Fruit fly (Drosophila melanogaster): Measurements from ENCODE around the gene Trp1.
A peak's percentile ranks its signal among the peaks of the same experiment; 100 is the strongest.

Trp1 gene

dm6 chr2L:10049280-10049679 lies 40.1 kb downstream of the Trp1 start, which contains the start of gene CG33301:
TSS of gene CG33301 (plus strand) at chr2L:10049580.
- peak; percentile 14 for TF ChIP-seq vri (GFP tag; optimal IDR thresholded peaks at IDR 0.05)
- TF ChIP-seq Eip78C (GFP tag), result no peak

dm6 chr2L:10053583-10054263 lies 44.5 kb downstream of the Trp1 start, which contains the start of gene Cpr31A:
TSS of gene Cpr31A (plus strand) at chr2L:10054213.
- TF ChIP-seq Blimp-1 (GFP tag; optimal IDR thresholded peaks at IDR 0.05) (peak; percentile 85), CG6276 (GFP tag; optimal IDR thresholded peaks at IDR 0.05) (no peak), svp (GFP tag) (peak; percentile 15), Met (GFP tag; optimal IDR thresholded peaks at IDR 0.05) (no peak), Eip78C (GFP tag) (peak; percentile 20)

dm6 chr2L:10056705-10057104 lies 47.5 kb downstream of the Trp1 start, which contains the start of gene Pen:
TSS of gene Pen (plus strand) at chr2L:10056900.
- TF ChIP-seq CG3032 (tag; optimal IDR thresholded peaks at IDR 0.05) (no peak), svp (GFP tag) (no peak), CG6792 (GFP tag; optimal IDR thresholded peaks at IDR 0.05) (no peak), CG34406 (GFP tag; optimal IDR thresholded peaks at IDR 0.05) (no peak), CG4318 (GFP tag; optimal IDR thresholded peaks at IDR 0.05) (no peak), Eip75B (GFP tag; optimal IDR thresholded peaks at IDR 0.05) (no peak), Gug (GFP tag; IDR thresholded peaks at IDR 0.05) (no peak)

- TF ChIP-seq fd59A (GFP tag; optimal IDR thresholded peaks at IDR 0.05), result peak; percentile 94
- no peak for TF ChIP-seq fkh (GFP tag; optimal IDR thresholded peaks at IDR 0.05)
- peak; percentile 88 to 92 for TF ChIP-seq ss (GFP tag; optimal IDR thresholded peaks at IDR 0.05)
- peak; percentile 96 for TF ChIP-seq Lpt (GFP tag; optimal IDR thresholded peaks at IDR 0.05)
- TF ChIP-seq vri (GFP tag; optimal IDR thresholded peaks at IDR 0.05), result peak; percentile 95
- peak; percentile 94 for TF ChIP-seq CG1621 (tag; optimal IDR thresholded peaks at IDR 0.05)
- TF ChIP-seq fd85E (GFP tag; optimal IDR thresholded peaks at IDR 0.05), result peak; percentile 94
- TF ChIP-seq cyc (GFP tag; optimal IDR thresholded peaks at IDR 0.05), result peak; percentile 98
- TF ChIP-seq CG8632 (GFP tag; optimal IDR thresholded peaks at IDR 0.05), result peak; percentile 95
- peak; percentile 95 for TF ChIP-seq CG6854 (GFP tag; optimal IDR thresholded peaks at IDR 0.05)
- TF ChIP-seq CG11902 (GFP tag; optimal IDR thresholded peaks at IDR 0.05), result peak; percentile 96
- peak; percentile 98 for TF ChIP-seq Smox (GFP tag; optimal IDR thresholded peaks at IDR 0.05)
- TF ChIP-seq CG7368 (GFP tag; optimal IDR thresholded peaks at IDR 0.05), result peak; percentile 98
- TF ChIP-seq CG15336 (GFP tag; IDR thresholded peaks at IDR 0.05), result peak; percentile 93
- peak; percentile 98 for TF ChIP-seq Sox14 (GFP tag; optimal IDR thresholded peaks at IDR 0.05)
- peak; percentile 99 for TF ChIP-seq Eip78C (GFP tag)
- peak; percentile 98 for TF ChIP-seq Sox102F (GFP tag; optimal IDR thresholded peaks at IDR 0.05)
- peak; percentile 96 for TF ChIP-seq CG34406 (GFP tag; optimal IDR thresholded peaks at IDR 0.05)
- TF ChIP-seq Met (GFP tag; optimal IDR thresholded peaks at IDR 0.05), result peak; percentile 98
- peak; percentile 90 for TF ChIP-seq CG11294 (GFP tag; IDR thresholded peaks at IDR 0.05)
- TF ChIP-seq CG32006 (GFP tag; optimal IDR thresholded peaks at IDR 0.05), result peak; percentile 95
- TF ChIP-seq CG3919 (GFP tag; optimal IDR thresholded peaks at IDR 0.05), result peak; percentile 99
- peak; percentile 98 for TF ChIP-seq CG31627 (GFP tag; optimal IDR thresholded peaks at IDR 0.05)
- peak; percentile 96 for TF ChIP-seq achi (GFP tag; optimal IDR thresholded peaks at IDR 0.05)
- peak; percentile 97 for TF ChIP-seq topi (GFP tag; optimal IDR thresholded peaks at IDR 0.05)
- TF ChIP-seq Sox15 (GFP tag; optimal IDR thresholded peaks at IDR 0.05), result peak; percentile 96
- TF ChIP-seq Hr39 (GFP tag; optimal IDR thresholded peaks at IDR 0.05), result peak; percentile 98
- peak; percentile 91 for TF ChIP-seq dsx (GFP tag; optimal IDR thresholded peaks at IDR 0.05; ENCODE audit: poor library complexity, severe bottlenecking)
- TF ChIP-seq CG6792 (GFP tag; optimal IDR thresholded peaks at IDR 0.05), result peak; percentile 98
- TF ChIP-seq OdsH (GFP tag; optimal IDR thresholded peaks at IDR 0.05), result peak; percentile 97
- peak; percentile 86 for TF ChIP-seq CG9139 (GFP tag; optimal IDR thresholded peaks at IDR 0.05)
- peak; percentile 94 for TF ChIP-seq CG8119 (GFP tag; IDR thresholded peaks at IDR 0.05)
- TF ChIP-seq net (GFP tag; optimal IDR thresholded peaks at IDR 0.05), result peak; percentile 98
- TF ChIP-seq lz (GFP tag; optimal IDR thresholded peaks at IDR 0.05), result peak; percentile 98
- peak; percentile 89 for TF ChIP-seq CG11762 (GFP tag; optimal IDR thresholded peaks at IDR 0.05; ENCODE audit: insufficient read depth)
- TF ChIP-seq salr (GFP tag; optimal IDR thresholded peaks at IDR 0.05), result peak; percentile 94 to 96
- peak; percentile 94 for TF ChIP-seq Hr4 (GFP tag; optimal IDR thresholded peaks at IDR 0.05)
These were observed 48.1 kb downstream of the Trp1 start for dm6 chr2L:10057236-10057635.

All from whole organism, prepupa.